Worm (Caenorhabditis elegans) whole organism, L4 larva: ENCODE results near the gene srg-60.

ENCODE experiments used
- ZK337.2 ChIP-seq: fragments of 200-800 bp; sonication (Bioruptor generic); IDR thresholded peaks from 2 replicates; pipeline ENCODE4 v1.3.6; 2022; ENCODE audit warnings: missing genetic modification reagents, missing genetic modification characterization, missing compliant biosample characterization
- hlh-30 ChIP-seq: sonication (generic microtip); optimal IDR thresholded peaks from 2 replicates; lab custom pipeline; 2017; ENCODE audit warnings: antibody characterized with exemption, mild to moderate bottlenecking, missing genetic modification characterization, missing compliant biosample characterization; ENCODE audit not compliant: insufficient read depth
- nhr-10 ChIP-seq: fragments of 150-350 bp; optimal IDR thresholded peaks from 2 replicates; lab custom pipeline; 2014; ENCODE audit warnings: missing biosample characterization, missing genetic modification characterization
- nhr-25 ChIP-seq: sonication (generic microtip); optimal IDR thresholded peaks from 2 replicates; lab custom pipeline; 2017; ENCODE audit warnings: missing genetic modification characterization, mild to moderate bottlenecking, missing compliant biosample characterization, antibody characterized with exemption, moderate library complexity, borderline replicate concordance; ENCODE audit not compliant: insufficient read depth
- nhr-42 ChIP-seq: fragments of 200-800 bp; sonication (Bioruptor generic); IDR thresholded peaks from 2 replicates; pipeline ENCODE4 v1.3.6; 2022; ENCODE audit warnings: missing genetic modification characterization, missing compliant biosample characterization
- pha-4 ChIP-seq, 2 experiments: fragments of 150-350 bp in 1 of 2; fragments of 200-800 bp in 1 of 2; sonication (Bioruptor generic) in 1 of 2; IDR thresholded peaks in 1 of 2; optimal IDR thresholded peaks in 1 of 2; 2 replicates each; pipeline versions ENCODE4 v1.3.6 to Lab custom; 2014 to 2022; ENCODE audit warnings: missing genetic modification characterization in 2 of 2, missing genetic modification reagents in 2 of 2, missing biosample characterization in 1 of 2, missing compliant biosample characterization in 1 of 2
- pqm-1 ChIP-seq: sonication (generic microtip); optimal IDR thresholded peaks from 2 replicates; lab custom pipeline; 2017; ENCODE audit warnings: missing biosample characterization, missing genetic modification characterization
- rbr-2 ChIP-seq: sonication (generic microtip); optimal IDR thresholded peaks from 2 replicates; lab custom pipeline; 2016; ENCODE audit warnings: missing genotype, missing genetic modification characterization, missing compliant biosample characterization
- snpc-4 ChIP-seq: fragments of 150-350 bp; optimal IDR thresholded peaks from 2 replicates; lab custom pipeline; 2014; ENCODE audit warnings: missing biosample characterization, missing genetic modification characterization
- zag-1 ChIP-seq: fragments of 150-350 bp; optimal IDR thresholded peaks from 2 replicates; lab custom pipeline; 2014; ENCODE audit warnings: missing biosample characterization, missing genetic modification characterization

DNA sequence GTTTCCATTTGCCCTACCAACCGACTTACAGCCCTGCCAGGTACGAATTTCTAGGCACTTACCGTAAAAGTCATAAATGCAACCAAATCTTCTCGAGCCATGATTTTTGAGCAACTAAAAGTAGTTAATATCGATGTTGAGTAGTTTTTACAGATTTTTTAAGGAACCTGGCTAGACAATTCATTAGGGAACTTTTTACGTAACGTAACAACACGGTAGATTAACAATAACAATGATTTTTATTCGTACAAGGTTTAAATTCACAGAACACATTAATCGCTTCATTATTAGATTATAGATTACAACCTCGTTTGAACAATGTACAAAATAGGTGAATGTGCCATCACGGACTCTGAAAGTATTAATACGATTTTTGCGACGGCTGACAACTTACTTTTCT lies 30.6 kb upstream of the srg-60 start, which contains the start of gene srx-26:
- no peak for TF ChIP-seq hlh-30 (tag; lab: Kevin White, UChicago)
- no peak for TF ChIP-seq nhr-42 (GFP tag; lab: Robert Waterston, UW)
- no peak for TF ChIP-seq rbr-2 (tag; lab: Kevin White, UChicago)
- TF ChIP-seq ZK337.2, result no peak
- TF ChIP-seq pqm-1 (tag; lab: Kevin White, UChicago), result no peak
- TF ChIP-seq snpc-4 (tag; lab: Kevin White, UChicago), result no peak
- no peak for TF ChIP-seq nhr-25
- no peak for TF ChIP-seq pha-4 (GFP tag; IDR thresholded peaks at IDR 0.05; lab: Robert Waterston, UW)
- TF ChIP-seq pha-4 (tag; optimal IDR thresholded peaks at IDR 0.05; lab: Kevin White, UChicago), result no peak
- TF ChIP-seq zag-1, result no peak
- no peak for TF ChIP-seq nhr-10
